Fruit fly (Drosophila melanogaster): ENCODE results near the gene mRpL47.

mRpL47 gene

DNA sequence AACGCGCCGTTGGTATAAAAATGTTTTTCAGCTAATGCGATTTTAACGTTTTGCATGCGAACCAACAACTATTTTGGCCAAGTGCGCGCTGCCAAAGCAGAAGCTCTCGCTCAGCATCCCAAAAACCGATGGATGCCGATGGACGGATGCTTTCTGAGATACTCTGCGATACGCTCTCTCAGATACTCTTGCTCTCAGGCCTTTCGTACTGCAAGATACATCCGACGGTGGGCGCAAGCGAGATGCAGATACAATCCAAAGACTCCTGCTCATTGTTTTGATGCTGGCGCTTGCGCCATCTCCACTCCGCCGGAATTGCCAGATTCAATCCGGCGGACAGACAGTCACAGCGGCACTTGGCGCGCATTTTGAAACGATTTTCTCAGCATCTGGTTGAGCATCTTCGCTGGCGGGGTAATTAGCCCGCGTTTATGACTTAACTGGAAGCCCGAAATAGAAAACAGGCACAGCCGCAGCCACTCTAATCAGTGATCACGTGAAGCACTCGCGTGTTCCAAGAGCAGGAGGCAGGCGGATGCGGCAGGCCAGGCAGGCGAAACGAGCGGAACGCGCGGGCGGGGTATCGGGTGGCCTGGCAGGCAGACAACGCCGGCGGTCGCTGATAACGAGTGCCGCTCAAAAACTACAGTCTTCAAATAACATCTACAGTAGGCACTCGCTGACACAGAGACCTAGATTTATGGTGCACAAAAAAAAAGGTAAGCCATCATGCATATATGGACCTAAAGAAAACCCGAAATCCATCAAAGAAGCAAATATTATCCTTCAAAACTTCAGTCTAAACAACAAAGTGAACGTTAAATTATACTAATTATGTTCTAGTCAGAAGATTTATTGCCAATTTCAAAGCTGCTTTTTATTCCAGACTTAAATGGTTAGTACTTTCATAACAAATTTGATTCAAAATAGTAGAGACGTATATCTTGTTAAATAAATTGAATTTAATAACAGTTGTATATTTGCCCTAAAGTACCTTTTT, 21.8 kb downstream of the mRpL47 start, which contains the start of gene CG16779:
TSS of gene CG16779 (minus strand) at position 51 of the 1,000 bp plus-strand sequence.
- no peak for TF ChIP-seq CG11617 (GFP tag; optimal IDR thresholded peaks at IDR 0.05)
- no peak for TF ChIP-seq CG1620 (GFP tag; optimal IDR thresholded peaks at IDR 0.05)
- no peak for TF ChIP-seq bab1 (GFP tag; optimal IDR thresholded peaks at IDR 0.05)
- TF ChIP-seq pad (GFP tag; optimal IDR thresholded peaks at IDR 0.05) = no peak
- no peak for TF ChIP-seq tj (GFP tag; optimal IDR thresholded peaks at IDR 0.05)
- no peak for TF ChIP-seq CG33017 (tag; optimal IDR thresholded peaks at IDR 0.05)
- no peak for TF ChIP-seq Crg-1 (GFP tag; optimal IDR thresholded peaks at IDR 0.05)
- no peak for TF ChIP-seq Hr96 (GFP tag; optimal IDR thresholded peaks at IDR 0.05)
- no peak for TF ChIP-seq cnc (optimal IDR thresholded peaks at IDR 0.05)
- TF ChIP-seq toe (GFP tag; optimal IDR thresholded peaks at IDR 0.05) = peak; percentile 34
- no peak for TF ChIP-seq cic (GFP tag; optimal IDR thresholded peaks at IDR 0.05)
- peak; percentile 25 for TF ChIP-seq CG7101 (tag; optimal IDR thresholded peaks at IDR 0.05)
- TF ChIP-seq Clk (GFP tag; optimal IDR thresholded peaks at IDR 0.05) = peak; percentile 1
- no peak for TF ChIP-seq CG5204 (GFP tag; optimal IDR thresholded peaks at IDR 0.05)
- no peak for TF ChIP-seq ovo (GFP tag; optimal IDR thresholded peaks at IDR 0.05)
- no peak for TF ChIP-seq kay (GFP tag; ENCODE audit: borderline replicate concordance)
- TF ChIP-seq CG12768 (GFP tag; optimal IDR thresholded peaks at IDR 0.05) = peak; percentile 43

DNA sequence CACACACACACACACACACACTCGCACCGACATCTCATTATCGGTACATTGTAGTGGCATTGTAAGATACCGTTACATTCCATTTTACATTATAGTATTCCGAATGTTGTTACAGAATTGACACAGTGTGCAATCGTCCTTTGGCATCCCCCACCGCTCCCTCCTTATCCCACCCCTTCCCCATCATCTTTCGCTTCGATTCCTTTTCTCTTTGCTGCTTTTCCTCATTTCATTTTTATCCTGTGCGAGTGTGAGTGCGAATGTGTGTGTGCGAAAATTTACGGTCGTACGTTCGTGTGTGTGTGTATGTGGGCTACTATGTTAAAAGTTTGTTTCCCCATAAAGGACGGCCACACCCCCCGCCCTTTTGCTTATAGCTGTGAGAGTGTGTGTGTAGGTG, 23.6 kb downstream of the mRpL47 start:
- TF ChIP-seq toe (GFP tag; optimal IDR thresholded peaks at IDR 0.05) = no peak
- TF ChIP-seq pad (GFP tag; optimal IDR thresholded peaks at IDR 0.05) = no peak
- TF ChIP-seq Hr96 (GFP tag; optimal IDR thresholded peaks at IDR 0.05) = no peak
- TF ChIP-seq CG33017 (tag; optimal IDR thresholded peaks at IDR 0.05) = no peak
- TF ChIP-seq ovo (GFP tag; optimal IDR thresholded peaks at IDR 0.05) = no peak
- TF ChIP-seq CG5204 (GFP tag; optimal IDR thresholded peaks at IDR 0.05) = no peak
- TF ChIP-seq CG7101 (tag; optimal IDR thresholded peaks at IDR 0.05) = no peak
- TF ChIP-seq Clk (GFP tag; optimal IDR thresholded peaks at IDR 0.05) = no peak
- TF ChIP-seq cic (GFP tag; optimal IDR thresholded peaks at IDR 0.05) = no peak
- no peak for TF ChIP-seq Mnt (GFP tag; optimal IDR thresholded peaks at IDR 0.05)
- TF ChIP-seq CG11617 (GFP tag; optimal IDR thresholded peaks at IDR 0.05) = no peak
- no peak for TF ChIP-seq tj (GFP tag; optimal IDR thresholded peaks at IDR 0.05)

DNA sequence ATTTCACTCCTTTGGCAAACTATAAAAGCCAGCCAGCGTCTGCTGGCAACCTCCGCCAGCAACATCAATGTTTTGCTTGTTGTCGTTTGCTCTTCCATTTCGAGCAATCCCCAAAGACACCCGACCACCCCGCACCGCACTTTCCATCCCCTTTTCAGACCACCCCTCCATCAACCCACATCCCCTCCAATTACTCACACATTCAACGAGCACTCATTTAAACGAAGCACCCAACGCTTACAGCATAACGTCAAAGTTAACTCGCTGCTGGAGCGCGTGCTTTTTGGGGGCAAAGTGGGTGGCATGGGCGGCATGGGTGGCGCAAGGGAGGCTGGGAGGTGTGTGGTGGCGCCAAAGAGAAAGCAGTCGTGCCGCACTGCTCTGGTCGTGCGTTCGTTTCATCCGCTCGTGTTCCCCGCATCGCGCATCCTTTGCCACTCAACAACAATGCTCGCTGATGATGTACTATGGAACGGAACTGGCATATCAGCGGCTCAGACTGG, 24.6 kb downstream of the mRpL47 start:
- TF ChIP-seq cic (GFP tag; optimal IDR thresholded peaks at IDR 0.05) (peak; percentile 13), kay (GFP tag; ENCODE audit: borderline replicate concordance) (no peak), CG7101 (tag; optimal IDR thresholded peaks at IDR 0.05) (no peak), CG12768 (GFP tag; optimal IDR thresholded peaks at IDR 0.05) (no peak)

DNA sequence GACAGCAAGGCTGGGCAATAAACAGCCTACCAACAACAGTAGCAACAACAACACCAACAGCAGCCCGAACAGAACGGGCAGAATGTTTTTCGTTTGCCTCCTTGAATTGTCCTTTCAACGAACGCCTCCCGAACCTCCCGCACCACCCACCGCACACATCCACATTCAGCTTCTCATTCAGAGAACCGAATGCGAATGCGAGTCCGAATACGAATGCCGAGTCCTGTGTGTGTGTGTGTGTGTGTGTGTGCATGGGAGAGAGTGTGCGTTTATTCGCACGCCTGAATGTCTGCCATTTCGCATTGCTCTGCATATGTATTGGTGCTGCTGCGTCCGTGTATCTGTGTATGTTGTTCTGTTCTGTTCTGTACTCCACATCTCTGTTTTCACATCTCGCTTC, 27.2 kb downstream of the mRpL47 start:
- TF ChIP-seq pad (GFP tag; optimal IDR thresholded peaks at IDR 0.05) = no peak
- no peak for TF ChIP-seq tj (GFP tag; optimal IDR thresholded peaks at IDR 0.05)
- TF ChIP-seq Hr96 (GFP tag; optimal IDR thresholded peaks at IDR 0.05) = no peak
- no peak for TF ChIP-seq CG12768 (GFP tag; optimal IDR thresholded peaks at IDR 0.05)

DNA sequence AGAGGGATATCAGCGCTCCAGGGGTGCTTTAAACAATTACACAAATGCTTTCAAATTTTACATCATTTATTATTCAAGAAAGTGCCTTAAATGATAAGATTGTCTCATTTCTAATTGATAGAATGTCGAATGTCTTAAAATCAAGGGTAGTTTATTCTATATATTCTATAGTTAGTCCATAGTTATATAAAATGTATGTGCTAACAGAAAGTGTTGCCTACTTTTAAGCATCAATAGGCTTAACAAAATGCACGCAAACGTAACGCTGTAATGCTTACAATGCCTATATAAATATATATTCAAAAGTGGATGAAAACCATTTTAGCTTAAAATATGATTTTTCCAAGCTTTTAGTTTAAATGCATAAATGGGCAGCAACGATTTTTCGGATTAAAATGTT, 27.7 kb downstream of the mRpL47 start:
- no peak for TF ChIP-seq CG1620 (GFP tag; optimal IDR thresholded peaks at IDR 0.05)

DNA sequence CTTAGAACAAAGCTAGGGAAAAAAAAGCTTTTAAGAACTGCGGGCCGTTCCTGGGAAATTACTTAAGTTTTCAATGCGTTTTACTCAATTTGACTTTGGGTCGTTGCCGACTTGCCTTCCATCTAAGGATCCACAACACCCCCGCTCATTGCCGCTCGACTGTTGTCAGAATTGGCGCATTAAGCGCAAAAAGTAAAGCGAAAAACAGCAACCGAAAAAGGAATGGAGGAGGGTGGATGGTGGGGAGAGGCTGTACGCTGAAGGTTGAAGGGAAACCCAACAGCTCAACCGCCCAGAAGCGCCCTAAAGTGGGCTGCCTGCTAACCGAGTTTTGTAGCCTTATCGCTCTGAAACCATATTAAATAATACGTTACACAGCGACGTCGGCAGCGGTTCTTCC, 28.1 kb downstream of the mRpL47 start:
- TF ChIP-seq CG11617 (GFP tag; optimal IDR thresholded peaks at IDR 0.05) (no peak), Crg-1 (GFP tag; optimal IDR thresholded peaks at IDR 0.05) (no peak), CG7045 (GFP tag; optimal IDR thresholded peaks at IDR 0.05) (no peak), kay (GFP tag; ENCODE audit: borderline replicate concordance) (no peak), toe (GFP tag; optimal IDR thresholded peaks at IDR 0.05) (no peak), CG33017 (tag; optimal IDR thresholded peaks at IDR 0.05) (no peak), CG12768 (GFP tag; optimal IDR thresholded peaks at IDR 0.05) (no peak), tj (GFP tag; optimal IDR thresholded peaks at IDR 0.05) (no peak), CG14711 (tag; optimal IDR thresholded peaks at IDR 0.05) (no peak), bab1 (GFP tag; optimal IDR thresholded peaks at IDR 0.05) (no peak), CG1620 (GFP tag; optimal IDR thresholded peaks at IDR 0.05) (no peak), Clk (GFP tag; optimal IDR thresholded peaks at IDR 0.05) (no peak), cic (GFP tag; optimal IDR thresholded peaks at IDR 0.05) (no peak), pad (GFP tag; optimal IDR thresholded peaks at IDR 0.05) (no peak)

DNA sequence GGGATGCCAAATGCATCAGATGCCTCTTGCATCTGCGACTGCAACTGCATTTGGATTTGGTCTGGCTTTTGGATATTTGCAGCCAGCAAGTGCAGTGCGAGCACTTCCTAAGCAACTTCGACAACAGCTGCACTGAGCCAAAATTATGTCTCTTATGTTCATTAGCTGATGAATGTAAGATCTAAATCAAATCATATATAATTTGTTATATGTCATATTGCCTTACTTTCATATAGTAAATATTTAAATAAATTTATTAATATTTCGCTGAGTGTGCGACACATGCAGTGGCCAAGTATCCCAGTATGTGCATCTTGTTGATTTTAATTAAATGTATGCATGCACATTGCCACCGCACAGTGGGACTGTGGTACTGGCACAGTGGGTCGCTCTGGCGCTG, 35.3 kb downstream of the mRpL47 start:
- no peak for TF ChIP-seq CG33017 (tag; optimal IDR thresholded peaks at IDR 0.05)
- TF ChIP-seq cic (GFP tag; optimal IDR thresholded peaks at IDR 0.05) = no peak
- TF ChIP-seq CG14711 (tag; optimal IDR thresholded peaks at IDR 0.05) = peak; percentile 2
